Worm (Caenorhabditis elegans): ENCODE results near the gene tbx-8.
A peak's percentile ranks its signal among the peaks of the same experiment; 100 is the strongest.

The tbx-8 gene

ce11 chrIII:10357598-10358186 lies 10.5 kb downstream of the tbx-8 start, which contains the start of gene umps-1:
umps-1 (minus strand) TSS chrIII:10357648.
- TF ChIP-seq klf-2 (GFP tag; conservative IDR thresholded peaks at IDR 0.05) (no peak), med-1 (GFP tag; optimal IDR thresholded peaks at IDR 0.05; ENCODE audit: insufficient read depth) (no peak), ztf-29 (GFP tag; IDR thresholded peaks at IDR 0.05) (no peak), T22C8.4 (GFP tag; IDR thresholded peaks at IDR 0.05) (no peak), flt-1 (GFP tag; IDR thresholded peaks at IDR 0.05) (no peak), ztf-23 (GFP tag; IDR thresholded peaks at IDR 0.05) (no peak)

ce11 chrIII:10358751-10359150 lies 11.6 kb downstream of the tbx-8 start:
- no peak for TF ChIP-seq ref-1 (GFP tag; conservative IDR thresholded peaks at IDR 0.05)
- no peak for TF ChIP-seq flt-1 (GFP tag; IDR thresholded peaks at IDR 0.05)
- TF ChIP-seq klf-2 (GFP tag; conservative IDR thresholded peaks at IDR 0.05) = no peak
- no peak for TF ChIP-seq cog-1 (tag; optimal IDR thresholded peaks at IDR 0.05)
- TF ChIP-seq ztf-23 (GFP tag; IDR thresholded peaks at IDR 0.05) = no peak

ce11 chrIII:10359916-10360315 lies 12.8 kb downstream of the tbx-8 start:
- no peak for TF ChIP-seq tab-1 (GFP tag; IDR thresholded peaks at IDR 0.05)
- TF ChIP-seq T22C8.4 (GFP tag; IDR thresholded peaks at IDR 0.05) = no peak
- no peak for TF ChIP-seq cog-1 (tag; optimal IDR thresholded peaks at IDR 0.05)
- no peak for TF ChIP-seq ztf-29 (GFP tag; IDR thresholded peaks at IDR 0.05)
- no peak for TF ChIP-seq klf-2 (GFP tag; conservative IDR thresholded peaks at IDR 0.05)
- TF ChIP-seq flt-1 (GFP tag; IDR thresholded peaks at IDR 0.05) = no peak
- TF ChIP-seq ref-1 (GFP tag; conservative IDR thresholded peaks at IDR 0.05) = no peak
- no peak for TF ChIP-seq med-1 (GFP tag; optimal IDR thresholded peaks at IDR 0.05; ENCODE audit: insufficient read depth)
- TF ChIP-seq ztf-23 (GFP tag; IDR thresholded peaks at IDR 0.05) = no peak

ce11 chrIII:10361456-10361855 lies 14.3 kb downstream of the tbx-8 start:
- TF ChIP-seq ztf-23 (GFP tag; IDR thresholded peaks at IDR 0.05) (no peak), T22C8.4 (GFP tag; IDR thresholded peaks at IDR 0.05) (no peak), flt-1 (GFP tag; IDR thresholded peaks at IDR 0.05) (no peak), cog-1 (tag; optimal IDR thresholded peaks at IDR 0.05) (no peak), ztf-29 (GFP tag; IDR thresholded peaks at IDR 0.05) (no peak), klf-2 (GFP tag; conservative IDR thresholded peaks at IDR 0.05) (no peak), tab-1 (GFP tag; IDR thresholded peaks at IDR 0.05) (no peak), med-1 (GFP tag; optimal IDR thresholded peaks at IDR 0.05; ENCODE audit: insufficient read depth) (no peak), ref-1 (GFP tag; conservative IDR thresholded peaks at IDR 0.05) (no peak)

DNA sequence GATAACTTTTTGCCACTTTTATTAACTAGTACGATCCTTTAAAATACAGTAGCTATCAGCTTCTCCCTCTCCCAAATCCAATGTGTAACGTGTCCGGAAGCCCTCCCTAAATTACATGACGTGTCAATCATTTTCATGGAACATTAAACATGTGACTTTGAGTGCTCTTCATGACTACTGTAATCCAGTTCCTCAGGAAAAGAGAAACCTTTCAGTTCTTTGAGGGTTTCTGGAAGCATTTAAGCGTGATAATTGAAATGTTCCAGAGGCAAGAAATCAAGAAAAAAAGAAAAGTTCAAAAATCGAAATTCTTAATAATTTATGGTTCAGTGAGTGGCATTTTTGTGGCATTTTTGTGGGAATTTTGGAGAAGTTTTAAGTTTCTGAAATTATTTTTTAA lies 15.8 kb downstream of the tbx-8 start:
- no peak for TF ChIP-seq ztf-23 (GFP tag; IDR thresholded peaks at IDR 0.05)
- TF ChIP-seq ref-1 (GFP tag; conservative IDR thresholded peaks at IDR 0.05) = no peak
- TF ChIP-seq med-1 (GFP tag; optimal IDR thresholded peaks at IDR 0.05; ENCODE audit: insufficient read depth) = no peak
- TF ChIP-seq tab-1 (GFP tag; IDR thresholded peaks at IDR 0.05) = no peak
- TF ChIP-seq cog-1 (tag; optimal IDR thresholded peaks at IDR 0.05) = no peak

ce11 chrIII:10364656-10365055 lies 17.5 kb downstream of the tbx-8 start, which contains the start of gene tbc-8:
tbc-8 (plus strand) TSS chrIII:10364956.
- no peak for TF ChIP-seq tab-1 (GFP tag; IDR thresholded peaks at IDR 0.05)
- no peak for TF ChIP-seq ztf-23 (GFP tag; IDR thresholded peaks at IDR 0.05)
- no peak for TF ChIP-seq ztf-29 (GFP tag; IDR thresholded peaks at IDR 0.05)
- TF ChIP-seq T22C8.4 (GFP tag; IDR thresholded peaks at IDR 0.05) = no peak
- no peak for TF ChIP-seq med-1 (GFP tag; optimal IDR thresholded peaks at IDR 0.05; ENCODE audit: insufficient read depth)
- TF ChIP-seq ref-1 (GFP tag; conservative IDR thresholded peaks at IDR 0.05) = no peak
- no peak for TF ChIP-seq flt-1 (GFP tag; IDR thresholded peaks at IDR 0.05)

DNA sequence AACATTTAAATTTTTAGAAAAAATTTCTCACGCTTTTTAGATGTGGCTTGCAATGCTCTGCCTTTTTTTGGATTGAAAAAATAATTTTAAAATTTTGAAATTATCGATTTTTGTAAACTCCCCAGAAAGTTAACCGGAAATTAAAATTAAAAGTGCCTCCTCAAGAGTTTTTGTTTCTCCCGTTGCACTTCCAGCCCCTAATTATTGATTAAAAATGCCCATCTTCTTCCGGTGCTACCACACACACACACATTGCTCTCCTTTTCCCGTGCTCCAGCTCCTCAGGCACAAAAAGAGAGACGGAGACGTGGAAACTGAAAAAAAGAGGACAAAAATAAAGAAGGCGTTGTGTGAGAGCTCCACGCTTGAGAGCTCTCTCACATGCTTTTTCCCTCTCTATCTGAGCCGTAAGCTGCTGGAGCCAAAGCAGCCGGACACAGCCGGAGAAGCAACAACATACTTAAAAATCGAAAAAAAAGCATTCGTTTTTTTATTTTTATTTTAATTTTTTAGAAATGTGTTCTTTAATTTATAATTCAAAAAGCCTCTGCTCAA lies 20.3 kb downstream of the tbx-8 start:
- TF ChIP-seq T22C8.4 (GFP tag; IDR thresholded peaks at IDR 0.05) (peak; percentile 32; the same call in 1 of the 2 replicates), ztf-29 (GFP tag; IDR thresholded peaks at IDR 0.05) (no peak), cog-1 (tag; optimal IDR thresholded peaks at IDR 0.05) (no peak), ztf-23 (GFP tag; IDR thresholded peaks at IDR 0.05) (no peak)

DNA sequence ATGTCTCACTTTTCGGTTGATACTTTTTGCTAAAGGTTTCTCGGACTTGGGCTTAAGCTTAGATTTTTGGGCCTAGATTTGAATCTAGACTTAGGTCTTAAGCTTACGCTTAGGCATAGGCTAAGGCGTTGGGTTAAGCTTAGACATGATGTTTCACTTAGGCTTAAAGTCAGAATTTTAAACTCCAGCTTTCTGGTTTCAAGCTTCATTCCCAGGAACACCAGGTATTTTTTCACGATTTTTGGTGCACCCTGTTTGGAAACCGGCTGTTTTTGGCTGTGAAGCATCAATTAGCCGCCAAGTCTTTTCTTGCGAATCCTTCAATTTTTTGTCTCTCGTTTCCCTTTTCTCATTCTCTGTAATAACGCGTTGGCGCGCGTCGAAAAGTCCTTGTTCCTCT lies 26.7 kb downstream of the tbx-8 start:
- TF ChIP-seq cog-1 (tag; optimal IDR thresholded peaks at IDR 0.05) = no peak
- no peak for TF ChIP-seq ref-1 (GFP tag; conservative IDR thresholded peaks at IDR 0.05)
- TF ChIP-seq tab-1 (GFP tag; IDR thresholded peaks at IDR 0.05) = no peak
- no peak for TF ChIP-seq T22C8.4 (GFP tag; IDR thresholded peaks at IDR 0.05)
- TF ChIP-seq flt-1 (GFP tag; IDR thresholded peaks at IDR 0.05) = no peak
- no peak for TF ChIP-seq klf-2 (GFP tag; conservative IDR thresholded peaks at IDR 0.05)
- TF ChIP-seq med-1 (GFP tag; optimal IDR thresholded peaks at IDR 0.05; ENCODE audit: insufficient read depth) = no peak
- no peak for TF ChIP-seq ztf-23 (GFP tag; IDR thresholded peaks at IDR 0.05)
- TF ChIP-seq ztf-29 (GFP tag; IDR thresholded peaks at IDR 0.05) = no peak

DNA sequence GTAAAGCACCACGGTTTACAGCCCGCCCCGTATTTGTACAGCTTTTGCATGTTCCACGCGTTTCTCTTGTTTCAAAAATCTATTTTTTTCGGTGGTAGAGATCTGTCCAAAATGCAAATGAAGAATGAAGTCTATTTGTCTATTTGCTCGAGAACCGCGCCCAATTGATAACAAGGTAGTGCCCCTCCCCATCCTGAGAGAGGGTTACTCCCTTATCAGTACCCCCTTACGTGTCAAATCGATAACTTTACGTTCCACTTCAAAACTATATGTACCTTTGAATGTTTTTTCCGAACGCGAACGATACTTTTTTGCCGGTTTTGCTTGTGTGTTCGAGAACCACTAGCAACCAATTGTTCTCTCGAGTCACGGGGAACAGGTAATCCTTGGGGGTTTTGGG lies 28.9 kb downstream of the tbx-8 start:
- no peak for TF ChIP-seq tab-1 (GFP tag; IDR thresholded peaks at IDR 0.05)
- no peak for TF ChIP-seq ztf-29 (GFP tag; IDR thresholded peaks at IDR 0.05)
- no peak for TF ChIP-seq ref-1 (GFP tag; conservative IDR thresholded peaks at IDR 0.05)
- no peak for TF ChIP-seq T22C8.4 (GFP tag; IDR thresholded peaks at IDR 0.05)
- TF ChIP-seq flt-1 (GFP tag; IDR thresholded peaks at IDR 0.05) = no peak
- no peak for TF ChIP-seq med-1 (GFP tag; optimal IDR thresholded peaks at IDR 0.05; ENCODE audit: insufficient read depth)
- no peak for TF ChIP-seq ztf-23 (GFP tag; IDR thresholded peaks at IDR 0.05)
- TF ChIP-seq klf-2 (GFP tag; conservative IDR thresholded peaks at IDR 0.05) = no peak
- no peak for TF ChIP-seq cog-1 (tag; optimal IDR thresholded peaks at IDR 0.05)

DNA sequence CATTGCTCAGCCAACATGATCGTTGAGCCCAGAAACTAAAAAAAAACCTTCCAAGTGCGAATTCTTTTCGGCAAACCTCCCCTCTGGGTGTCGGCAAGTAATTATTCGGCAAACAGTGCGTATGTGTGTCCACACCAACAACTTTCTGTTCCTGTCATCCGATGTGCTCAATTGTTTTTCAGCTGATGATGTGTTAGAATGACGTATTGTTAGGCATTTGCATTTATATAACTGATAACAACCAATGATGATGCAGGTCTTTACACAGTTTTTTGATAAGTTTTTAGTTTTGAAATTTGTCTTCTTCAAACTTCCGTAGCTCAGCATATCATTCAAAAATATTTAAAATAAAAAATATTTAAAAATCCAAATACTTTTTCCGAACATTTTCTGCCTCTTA lies 31.8 kb downstream of the tbx-8 start:
- TF ChIP-seq med-1 (GFP tag; optimal IDR thresholded peaks at IDR 0.05; ENCODE audit: insufficient read depth) (no peak), ztf-29 (GFP tag; IDR thresholded peaks at IDR 0.05) (no peak), tab-1 (GFP tag; IDR thresholded peaks at IDR 0.05) (no peak), klf-2 (GFP tag; conservative IDR thresholded peaks at IDR 0.05) (no peak), T22C8.4 (GFP tag; IDR thresholded peaks at IDR 0.05) (no peak), cog-1 (tag; optimal IDR thresholded peaks at IDR 0.05) (no peak), flt-1 (GFP tag; IDR thresholded peaks at IDR 0.05) (no peak), ref-1 (GFP tag; conservative IDR thresholded peaks at IDR 0.05) (no peak), ztf-23 (GFP tag; IDR thresholded peaks at IDR 0.05) (no peak)

Data from whole organism, midembryonic.